Worm (Caenorhabditis elegans) whole organism, L2 larva: ENCODE data around the gene ttm-2.

Source experiments
- ama-1 ChIP-seq: fragments of 150-350 bp; optimal IDR thresholded peaks from 2 replicates; lab custom pipeline; 2018; ENCODE audit warnings: inconsistent platforms
- ceh-82 ChIP-seq: fragments of 150-350 bp; optimal IDR thresholded peaks from 2 replicates; lab custom pipeline; 2014; ENCODE audit warnings: missing biosample characterization, missing genetic modification characterization
- mdl-1 ChIP-seq, 2 experiments: fragments of 150-350 bp in 1 of 2; sonication (generic microtip) in 1 of 2; optimal IDR thresholded peaks; 2 replicates each; lab custom pipeline; 2017; ENCODE audit warnings: missing biosample characterization in 2 of 2, missing genetic modification characterization in 2 of 2
- unc-55 ChIP-seq: fragments of 150-350 bp; sonication (generic microtip); optimal IDR thresholded peaks from 3 replicates; lab custom pipeline; 2014; ENCODE audit warnings: missing biosample characterization, missing genetic modification reagents, missing genetic modification characterization

DNA sequence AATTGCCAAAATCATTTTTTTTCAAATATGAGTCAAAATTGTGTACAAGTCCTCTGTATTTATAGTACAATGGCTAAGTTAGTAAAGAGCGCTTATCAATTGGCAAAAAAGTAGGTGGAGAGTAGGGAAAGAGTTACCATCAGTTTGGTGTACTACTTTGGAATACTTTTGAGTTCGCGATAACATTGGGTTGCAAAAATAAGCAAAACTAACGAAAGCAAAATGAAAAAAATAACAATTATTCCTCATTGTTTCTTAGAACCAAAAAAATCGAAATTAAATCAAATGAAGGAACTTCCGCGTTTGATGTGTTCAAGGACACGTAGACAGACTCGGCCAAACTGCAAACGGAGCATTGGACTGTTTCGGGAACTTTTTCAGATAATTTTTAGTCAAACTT is 9.4 kb downstream of the ttm-2 start, which contains the start of gene C27D9.2:
- TF ChIP-seq mdl-1 (tag; optimal IDR thresholded peaks at IDR 0.05; lab: Kevin White, UChicago): no peak
- no peak for TF ChIP-seq ama-1 (lab: Kevin White, UChicago)
- no peak for TF ChIP-seq ceh-82 (tag; lab: Kevin White, UChicago)
- TF ChIP-seq unc-55: no peak
